Worm (Caenorhabditis elegans): Measurements from ENCODE around the gene C39B5.10.

ce11 chrIII:2243617-2244016 lies 4.2 kb upstream of the C39B5.10 start:
- TF ChIP-seq K09A11.1 (tag; optimal IDR thresholded peaks at IDR 0.05; ENCODE audit: insufficient read depth): no peak
- no peak for TF ChIP-seq ceh-24 (tag; optimal IDR thresholded peaks at IDR 0.05)
- no peak for TF ChIP-seq nfya-1 (tag; optimal IDR thresholded peaks at IDR 0.05)
- TF ChIP-seq unc-86 (tag; optimal IDR thresholded peaks at IDR 0.05): no peak
- TF ChIP-seq nhr-11 (tag; optimal IDR thresholded peaks at IDR 0.05): no peak

All from whole organism, late embryonic.